Fruit fly (Drosophila melanogaster) whole organism, embryonic: Measurements from ENCODE around the gene dlp.

ENCODE experiments used
- Abd-B ChIP-seq: fragments of 200-800 bp; sonication (Bioruptor generic); optimal IDR thresholded peaks from 2 replicates; lab custom pipeline; 2018; ENCODE audit warnings: missing biosample characterization, mild to moderate bottlenecking, missing genetic modification characterization, moderate library complexity
- CG10565 ChIP-seq: fragments of 200-800 bp; sonication (Bioruptor generic); optimal IDR thresholded peaks from 3 replicates; lab custom pipeline; 2016; ENCODE audit warnings: missing biosample characterization, mild to moderate bottlenecking, missing genetic modification characterization
- CG11504 ChIP-seq: fragments of 200-800 bp; sonication (Bioruptor generic); optimal IDR thresholded peaks from 3 replicates; lab custom pipeline; 2019; ENCODE audit warnings: missing biosample characterization, mild to moderate bottlenecking, missing genetic modification characterization, moderate library complexity
- CG11695 ChIP-seq: fragments of 200-800 bp; sonication (Bioruptor generic); IDR thresholded peaks from 3 replicates; pipeline ENCODE4 v1.3.6; 2022; ENCODE audit warnings: missing biosample characterization, missing genetic modification characterization
- CG12391 ChIP-seq: fragments of 200-800 bp; sonication (Bioruptor generic); optimal IDR thresholded peaks from 3 replicates; lab custom pipeline; 2018; ENCODE audit warnings: missing biosample characterization, mild to moderate bottlenecking, missing genetic modification characterization, moderate library complexity
- CG13287 ChIP-seq: fragments of 200-800 bp; sonication (Bioruptor generic); IDR thresholded peaks from 2 replicates; pipeline ENCODE4 v1.3.6; 2022; ENCODE audit warnings: missing biosample characterization, missing genetic modification characterization; ENCODE audit not compliant: partially characterized antibody
- CG15073 ChIP-seq: fragments of 200-800 bp; sonication (Bioruptor generic); optimal IDR thresholded peaks from 2 replicates; lab custom pipeline; 2016; ENCODE audit warnings: missing biosample characterization, missing genetic modification characterization
- CG15269 ChIP-seq: fragments of 200-800 bp; sonication (Bioruptor generic); optimal IDR thresholded peaks from 2 replicates; lab custom pipeline; 2018; ENCODE audit warnings: missing biosample characterization, mild to moderate bottlenecking, missing genetic modification characterization, moderate library complexity
- CG17912 ChIP-seq: fragments of 200-800 bp; sonication (Bioruptor generic); optimal IDR thresholded peaks from 2 replicates; lab custom pipeline; 2018; ENCODE audit warnings: missing biosample characterization, mild to moderate bottlenecking, missing genetic modification characterization
- CG2116 ChIP-seq: fragments of 200-800 bp; sonication (Bioruptor generic); optimal IDR thresholded peaks from 3 replicates; lab custom pipeline; 2018; ENCODE audit warnings: missing biosample characterization, mild to moderate bottlenecking, missing genetic modification characterization
- CG31365 ChIP-seq: fragments of 200-800 bp; sonication (Bioruptor generic); optimal IDR thresholded peaks from 2 replicates; lab custom pipeline; 2018; ENCODE audit warnings: missing biosample characterization, mild to moderate bottlenecking, missing genetic modification characterization
- CG31441 ChIP-seq: fragments of 200-800 bp; sonication (Bioruptor generic); IDR thresholded peaks from 2 replicates; pipeline ENCODE4 v1.3.6; 2022; ENCODE audit warnings: missing biosample characterization, missing genetic modification characterization
- CG3163 ChIP-seq: fragments of 200-800 bp; sonication (Bioruptor generic); optimal IDR thresholded peaks from 3 replicates; lab custom pipeline; 2016; ENCODE audit warnings: missing biosample characterization, missing genetic modification characterization
- CG3407 ChIP-seq: fragments of 200-800 bp; sonication (Bioruptor generic); optimal IDR thresholded peaks from 2 replicates; lab custom pipeline; 2018; ENCODE audit warnings: missing biosample characterization, mild to moderate bottlenecking, missing genetic modification characterization
- CG3838 ChIP-seq: fragments of 200-800 bp; sonication (Bioruptor generic); optimal IDR thresholded peaks from 3 replicates; lab custom pipeline; 2016; ENCODE audit warnings: missing biosample characterization, missing genetic modification characterization
- CG3847 ChIP-seq: fragments of 200-800 bp; sonication (Bioruptor generic); IDR thresholded peaks from 2 replicates; pipeline ENCODE4 v1.3.6; 2022; ENCODE audit warnings: missing biosample characterization, missing genetic modification characterization
- CG3995 ChIP-seq: fragments of 200-800 bp; sonication (Bioruptor generic); optimal IDR thresholded peaks from 3 replicates; lab custom pipeline; 2016; ENCODE audit warnings: missing biosample characterization, missing genetic modification characterization
- CG6272 ChIP-seq: fragments of 200-800 bp; sonication (Bioruptor generic); IDR thresholded peaks from 2 replicates; pipeline ENCODE4 v1.3.6; 2022; ENCODE audit warnings: missing biosample characterization, missing genetic modification characterization
- CG7839 ChIP-seq: fragments of 200-800 bp; sonication (Bioruptor generic); optimal IDR thresholded peaks from 3 replicates; lab custom pipeline; 2018; ENCODE audit warnings: missing biosample characterization, mild to moderate bottlenecking, missing genetic modification characterization, moderate library complexity
- CG9817 ChIP-seq: fragments of 200-800 bp; sonication (Bioruptor generic); optimal IDR thresholded peaks from 2 replicates; lab custom pipeline; 2018; ENCODE audit warnings: missing biosample characterization, mild to moderate bottlenecking, missing genetic modification characterization, moderate library complexity
- CG9932 ChIP-seq: fragments of 200-800 bp; sonication (Bioruptor generic); IDR thresholded peaks from 2 replicates; pipeline ENCODE4 v1.3.6; 2022; ENCODE audit warnings: missing biosample characterization, missing genetic modification characterization
- CTCF ChIP-seq: fragments of 200-800 bp; sonication (Bioruptor generic); optimal IDR thresholded peaks from 2 replicates; lab custom pipeline; 2017; ENCODE audit warnings: missing biosample characterization, mild to moderate bottlenecking, missing genetic modification characterization, moderate library complexity
- CoRest ChIP-seq: fragments of 200-800 bp; sonication (Bioruptor generic); optimal IDR thresholded peaks from 3 replicates; lab custom pipeline; 2018; ENCODE audit warnings: missing biosample characterization, mild to moderate bottlenecking, missing genetic modification characterization, moderate library complexity
- E2f2 ChIP-seq: fragments of 200-800 bp; sonication (Bioruptor generic); IDR thresholded peaks from 2 replicates; pipeline ENCODE4 v1.3.6; 2022; ENCODE audit warnings: missing biosample characterization, missing genetic modification characterization
- Ets97D ChIP-seq: fragments of 200-800 bp; sonication (Bioruptor generic); optimal IDR thresholded peaks from 3 replicates; lab custom pipeline; 2016; ENCODE audit warnings: missing biosample characterization, missing genetic modification characterization
- Fer2 ChIP-seq: fragments of 200-800 bp; sonication (Bioruptor generic); optimal IDR thresholded peaks from 2 replicates; lab custom pipeline; 2018; ENCODE audit warnings: missing biosample characterization, mild to moderate bottlenecking, missing genetic modification characterization, moderate library complexity
- Gsc ChIP-seq: fragments of 200-800 bp; sonication (Bioruptor generic); IDR thresholded peaks from 2 replicates; pipeline ENCODE4 v1.3.6; 2022; ENCODE audit warnings: missing biosample characterization, missing genetic modification characterization
- HmgD ChIP-seq: fragments of 200-800 bp; sonication (Bioruptor generic); optimal IDR thresholded peaks from 3 replicates; lab custom pipeline; 2016; ENCODE audit warnings: missing biosample characterization, missing genetic modification characterization
- Hsf ChIP-seq: fragments of 200-800 bp; sonication (Bioruptor generic); optimal IDR thresholded peaks from 3 replicates; lab custom pipeline; 2016; ENCODE audit warnings: missing biosample characterization, missing genetic modification characterization
- Jarid2 ChIP-seq: fragments of 200-800 bp; sonication (Bioruptor generic); optimal IDR thresholded peaks from 3 replicates; lab custom pipeline; 2017; ENCODE audit warnings: mild to moderate bottlenecking, missing biosample characterization, missing genetic modification reagents, missing genetic modification characterization
- Lhr ChIP-seq: fragments of 200-800 bp; sonication (Bioruptor generic); optimal IDR thresholded peaks from 3 replicates; lab custom pipeline; 2017; ENCODE audit warnings: mild to moderate bottlenecking, missing biosample characterization, missing genetic modification reagents, missing genetic modification characterization
- Myb ChIP-seq: fragments of 200-800 bp; sonication (Bioruptor generic); optimal IDR thresholded peaks from 2 replicates; lab custom pipeline; 2016; ENCODE audit warnings: missing biosample characterization, missing genetic modification characterization
- NC2α ChIP-seq: fragments of 200-800 bp; sonication (Bioruptor generic); optimal IDR thresholded peaks from 2 replicates; lab custom pipeline; 2016; ENCODE audit warnings: missing biosample characterization, missing genetic modification characterization
- Rfx ChIP-seq: fragments of 200-800 bp; sonication (Bioruptor generic); IDR thresholded peaks from 2 replicates; pipeline ENCODE4 v1.3.6; 2022; ENCODE audit warnings: missing biosample characterization, missing genetic modification characterization
- Usf ChIP-seq: fragments of 200-800 bp; sonication (Bioruptor generic); optimal IDR thresholded peaks from 2 replicates; lab custom pipeline; 2017; ENCODE audit warnings: missing genotype, missing biosample characterization, missing genetic modification characterization
- ash1 ChIP-seq: fragments of 200-800 bp; sonication (Bioruptor generic); optimal IDR thresholded peaks from 2 replicates; lab custom pipeline; 2018; ENCODE audit warnings: missing biosample characterization, mild to moderate bottlenecking, missing genetic modification characterization
- ci ChIP-seq: fragments of 200-800 bp; sonication (Bioruptor generic); IDR thresholded peaks from 3 replicates; pipeline ENCODE4 v1.3.6; 2022; ENCODE audit warnings: missing biosample characterization, missing genetic modification characterization
- crp ChIP-seq, 2 experiments: fragments of 200-800 bp; sonication (Bioruptor generic); optimal IDR thresholded peaks; 2 replicates in 1 of 2; 3 replicates in 1 of 2; lab custom pipeline; 2017; ENCODE audit warnings: missing biosample characterization in 2 of 2, missing genetic modification characterization in 2 of 2, mild to moderate bottlenecking in 1 of 2, moderate library complexity in 1 of 2
- disco-r ChIP-seq: fragments of 200-800 bp; sonication (Bioruptor generic); optimal IDR thresholded peaks from 2 replicates; lab custom pipeline; 2016; ENCODE audit warnings: missing biosample characterization, missing genetic modification characterization
- gem ChIP-seq: fragments of 200-800 bp; sonication (Bioruptor generic); optimal IDR thresholded peaks from 2 replicates; lab custom pipeline; 2019; ENCODE audit warnings: missing biosample characterization, mild to moderate bottlenecking, missing genetic modification characterization, moderate library complexity
- grau ChIP-seq: fragments of 200-800 bp; optimal IDR thresholded peaks from 3 replicates; lab custom pipeline; 2019; ENCODE audit warnings: missing biosample characterization, mild to moderate bottlenecking, missing genetic modification characterization, moderate library complexity
- hth ChIP-seq: fragments of >200 bp; optimal IDR thresholded peaks from 2 replicates; lab custom pipeline; 2017; ENCODE audit warnings: inconsistent platforms
- lilli ChIP-seq: fragments of 200-800 bp; sonication (Bioruptor generic); optimal IDR thresholded peaks from 3 replicates; lab custom pipeline; 2016; ENCODE audit warnings: missing biosample characterization, missing genetic modification characterization
- maf-S ChIP-seq: fragments of 200-800 bp; sonication (Bioruptor generic); optimal IDR thresholded peaks from 2 replicates; lab custom pipeline; 2016; ENCODE audit warnings: missing biosample characterization, missing genetic modification characterization
- nerfin-1 ChIP-seq: fragments of 200-800 bp; sonication (Bioruptor generic); optimal IDR thresholded peaks from 3 replicates; lab custom pipeline; 2019; ENCODE audit warnings: missing biosample characterization, mild to moderate bottlenecking, missing genetic modification characterization, moderate library complexity
- nmo ChIP-seq: fragments of 200-800 bp; sonication (Bioruptor generic); optimal IDR thresholded peaks from 2 replicates; lab custom pipeline; 2018; ENCODE audit warnings: missing biosample characterization, mild to moderate bottlenecking, missing genetic modification characterization, moderate library complexity
- phol ChIP-seq: fragments of 200-800 bp; sonication (Bioruptor generic); optimal IDR thresholded peaks from 3 replicates; lab custom pipeline; 2018; ENCODE audit warnings: missing biosample characterization, mild to moderate bottlenecking, missing genetic modification characterization, moderate library complexity
- pita ChIP-seq: fragments of 200-800 bp; sonication (Bioruptor generic); optimal IDR thresholded peaks from 2 replicates; lab custom pipeline; 2017; ENCODE audit warnings: missing biosample characterization, mild to moderate bottlenecking, missing genetic modification characterization
- pzg ChIP-seq: fragments of 200-800 bp; sonication (Bioruptor generic); optimal IDR thresholded peaks from 3 replicates; lab custom pipeline; 2018; ENCODE audit warnings: missing biosample characterization, mild to moderate bottlenecking, missing genetic modification characterization, moderate library complexity
- slbo ChIP-seq: fragments of 200-800 bp; sonication (Bioruptor generic); IDR thresholded peaks from 2 replicates; pipeline ENCODE4 v1.3.6; 2022; ENCODE audit warnings: missing biosample characterization, missing genetic modification characterization
- sug ChIP-seq: fragments of 200-800 bp; optimal IDR thresholded peaks from 2 replicates; lab custom pipeline; 2019; ENCODE audit warnings: missing biosample characterization, mild to moderate bottlenecking, missing genetic modification characterization, moderate library complexity
- zen ChIP-seq: fragments of 200-800 bp; sonication (Bioruptor generic); optimal IDR thresholded peaks from 3 replicates; lab custom pipeline; 2018; ENCODE audit warnings: missing biosample characterization, mild to moderate bottlenecking, missing genetic modification characterization, moderate library complexity

The dlp gene

dm6 chr3L:14671546-14671945 is 39.1 kb downstream of the dlp start (continued):
- TF ChIP-seq CG9817 (no peak), zen (peak; percentile 21), CG31441 (GFP tag; lab: Robert Waterston, UW) (no peak), grau (tag; lab: Kevin White, UChicago) (peak; percentile 15), disco-r (GFP tag; lab: Kevin White, UChicago) (no peak), CG11504 (tag; lab: Kevin White, UChicago) (peak; percentile 51), sug (tag; lab: Kevin White, UChicago) (peak; percentile 20), Jarid2 (GFP tag; lab: Kevin White, UChicago) (no peak), CG31365 (tag; lab: Kevin White, UChicago) (peak; percentile 67), CG12391 (tag; lab: Kevin White, UChicago) (peak; percentile 8), CG3838 (GFP tag; lab: Kevin White, UChicago) (no peak), CG6272 (GFP tag; lab: Robert Waterston, UW) (no peak), CG17912 (GFP tag; lab: Kevin White, UChicago) (peak; percentile 48), hth (no peak), Gsc (GFP tag; lab: Robert Waterston, UW) (no peak), Abd-B (GFP tag; lab: Kevin White, UChicago) (peak; percentile 4), Ets97D (peak; percentile 42), ci (GFP tag; lab: Robert Waterston, UW) (0 out of 3 replicates have a peak, but pooled peaks have one; percentile 41), CG3847 (GFP tag; lab: Robert Waterston, UW) (peak; percentile 60), CG3407 (peak; percentile 33), Hsf (GFP tag; lab: Kevin White, UChicago) (peak; percentile 1), crp (GFP tag; optimal IDR thresholded peaks at IDR 0.05; lab: Kevin White, UChicago) (no peak), phol (peak; percentile 1), gem (tag; lab: Kevin White, UChicago) (peak; percentile 21), Usf (no peak), CG11695 (no peak), Lhr (GFP tag; lab: Kevin White, UChicago) (peak; percentile 81), NC2α (no peak), CG10565 (GFP tag; lab: Kevin White, UChicago) (no peak), slbo (peak; percentile 41; the same call in 1 of the 2 replicates), pzg (GFP tag; lab: Kevin White, UChicago) (peak; percentile 19), E2f2 (0 out of 2 replicates have a peak, but pooled peaks have one; percentile 26), CTCF (peak; percentile 98), Fer2 (tag; lab: Kevin White, UChicago) (no peak), Rfx (GFP tag; lab: Robert Waterston, UW) (peak; percentile 55), nmo (peak; percentile 27), CG3163 (peak; percentile 23), CG9932 (peak; percentile 48), lilli (no peak), ash1 (no peak), nerfin-1 (tag; lab: Kevin White, UChicago) (no peak), CG7839 (tag; lab: Kevin White, UChicago) (peak; percentile 16), maf-S (GFP tag; lab: Kevin White, UChicago) (no peak), HmgD (GFP tag; lab: Kevin White, UChicago) (peak; percentile 9), CG2116 (GFP tag; lab: Kevin White, UChicago) (no peak), pita (GFP tag; lab: Kevin White, UChicago) (peak; percentile 22), CoRest (tag; lab: Kevin White, UChicago) (peak; percentile 57), CG15073 (peak; percentile 75), CG3995 (peak; percentile 36), CG13287 (GFP tag; lab: Robert Waterston, UW) (peak; percentile 28; the same call in 1 of the 2 replicates), Myb (peak; percentile 99), CG15269 (no peak)
